Worm (Caenorhabditis elegans) whole organism, midembryonic: ENCODE results near the gene orc-3.

ENCODE experiments used
- T22C8.4 ChIP-seq: fragments of 200-800 bp; sonication (Bioruptor generic); IDR thresholded peaks from 2 replicates; pipeline ENCODE4 v1.3.6; 2022; ENCODE audit warnings: missing genetic modification characterization, missing compliant biosample characterization
- cog-1 ChIP-seq: sonication (generic microtip); optimal IDR thresholded peaks from 2 replicates; lab custom pipeline; 2016; ENCODE audit warnings: missing genetic modification characterization, missing compliant biosample characterization
- klf-2 ChIP-seq: fragments of 200-800 bp; sonication (Bioruptor generic); conservative IDR thresholded peaks from 2 replicates; pipeline ENCODE4 v1.3.6; 2022; ENCODE audit warnings: missing genetic modification reagents, missing genetic modification characterization, missing compliant biosample characterization
- med-1 ChIP-seq: sonication (generic microtip); optimal IDR thresholded peaks from 2 replicates; lab custom pipeline; 2017; ENCODE audit warnings: missing genetic modification characterization, mild to moderate bottlenecking, missing compliant biosample characterization, antibody characterized with exemption, missing genetic modification reagents; ENCODE audit not compliant: insufficient read depth
- tab-1 ChIP-seq: fragments of 200-800 bp; sonication (Bioruptor generic); IDR thresholded peaks from 2 replicates; pipeline ENCODE4 v1.3.6; 2022; ENCODE audit warnings: missing genetic modification characterization, missing compliant biosample characterization
- ztf-23 ChIP-seq: fragments of 200-800 bp; sonication (Bioruptor generic); IDR thresholded peaks from 2 replicates; pipeline ENCODE4 v1.3.6; 2022; ENCODE audit warnings: missing genetic modification reagents, missing genetic modification characterization, missing compliant biosample characterization
- ztf-29 ChIP-seq: fragments of 200-800 bp; sonication (Bioruptor generic); IDR thresholded peaks from 2 replicates; pipeline ENCODE4 v1.3.6; 2022; ENCODE audit warnings: missing genetic modification reagents, missing genetic modification characterization, missing compliant biosample characterization

DNA sequence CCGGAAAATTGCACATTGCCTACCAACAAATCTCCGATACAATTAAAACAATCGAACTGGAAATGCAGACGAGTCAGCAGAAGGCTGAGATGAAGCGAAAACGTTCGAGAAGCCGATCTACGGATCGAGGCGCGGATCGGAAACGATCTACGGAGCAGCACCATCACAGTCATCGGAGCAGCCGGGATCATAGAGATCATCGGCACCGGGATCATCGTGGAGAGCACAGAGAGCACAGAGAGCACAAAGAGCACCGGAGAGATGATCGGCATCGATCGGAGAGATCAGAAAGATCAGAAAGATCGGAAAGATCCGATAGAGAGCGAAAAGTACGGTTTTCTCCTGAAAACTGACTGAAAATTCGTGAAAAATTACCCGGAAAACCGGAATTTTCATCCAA lies 2.5 kb upstream of the orc-3 start:
- no peak for TF ChIP-seq ztf-29
- TF ChIP-seq cog-1 (tag; lab: Kevin White, UChicago) = no peak
- TF ChIP-seq T22C8.4 (GFP tag; lab: Robert Waterston, UW) = no peak
- TF ChIP-seq tab-1 (GFP tag; lab: Robert Waterston, UW) = no peak
- TF ChIP-seq ztf-23 = no peak
- TF ChIP-seq med-1 (GFP tag; lab: Kevin White, UChicago) = no peak
- no peak for TF ChIP-seq klf-2 (GFP tag; lab: Robert Waterston, UW)
